Worm (Caenorhabditis elegans) whole organism, L2 larva: ENCODE data around the gene C25H3.10.

Experiments
- blmp-1 ChIP-seq: sonication (generic microtip); optimal IDR thresholded peaks from 2 replicates; lab custom pipeline; 2017; ENCODE audit warnings: missing genetic modification characterization, mild to moderate bottlenecking, missing compliant biosample characterization, antibody characterized with exemption, moderate library complexity; ENCODE audit not compliant: insufficient read depth
- fos-1 ChIP-seq: fragments of 150-350 bp; optimal IDR thresholded peaks from 2 replicates; lab custom pipeline; 2014; ENCODE audit warnings: missing biosample characterization, missing genetic modification characterization
- lin-13 ChIP-seq: fragments of 150-350 bp; optimal IDR thresholded peaks from 2 replicates; lab custom pipeline; 2014; ENCODE audit warnings: missing biosample characterization, missing genetic modification reagents, missing genetic modification characterization
- lsy-2 ChIP-seq, 2 experiments: fragments of 150-350 bp in 1 of 2; sonication (generic microtip) in 1 of 2; optimal IDR thresholded peaks; 2 replicates each; lab custom pipeline; 2014 to 2017; ENCODE audit warnings: missing biosample characterization in 2 of 2, missing genetic modification characterization in 2 of 2
- mdl-1 ChIP-seq, 2 experiments: fragments of 150-350 bp in 1 of 2; sonication (generic microtip) in 1 of 2; optimal IDR thresholded peaks; 2 replicates each; lab custom pipeline; 2017; ENCODE audit warnings: missing biosample characterization in 2 of 2, missing genetic modification characterization in 2 of 2
- nhr-25 ChIP-seq: fragments of 150-350 bp; sonication (generic microtip); optimal IDR thresholded peaks from 3 replicates; lab custom pipeline; 2014; ENCODE audit warnings: missing biosample characterization, missing genetic modification characterization
- nhr-77 ChIP-seq: fragments of 150-350 bp; optimal IDR thresholded peaks from 2 replicates; lab custom pipeline; 2014; ENCODE audit warnings: missing biosample characterization, missing genetic modification characterization
- snpc-4 ChIP-seq: fragments of 150-350 bp; optimal IDR thresholded peaks from 2 replicates; lab custom pipeline; 2014; ENCODE audit warnings: missing biosample characterization, missing genetic modification characterization
- unc-39 ChIP-seq: fragments of 150-350 bp; optimal IDR thresholded peaks from 2 replicates; lab custom pipeline; 2014; ENCODE audit warnings: missing biosample characterization, missing genetic modification characterization
- zag-1 ChIP-seq: fragments of 150-350 bp; optimal IDR thresholded peaks from 2 replicates; lab custom pipeline; 2014; ENCODE audit warnings: missing biosample characterization, missing genetic modification characterization
- ztf-4 ChIP-seq: fragments of 150-350 bp; optimal IDR thresholded peaks from 2 replicates; lab custom pipeline; 2014; ENCODE audit warnings: missing biosample characterization, missing genetic modification characterization

DNA sequence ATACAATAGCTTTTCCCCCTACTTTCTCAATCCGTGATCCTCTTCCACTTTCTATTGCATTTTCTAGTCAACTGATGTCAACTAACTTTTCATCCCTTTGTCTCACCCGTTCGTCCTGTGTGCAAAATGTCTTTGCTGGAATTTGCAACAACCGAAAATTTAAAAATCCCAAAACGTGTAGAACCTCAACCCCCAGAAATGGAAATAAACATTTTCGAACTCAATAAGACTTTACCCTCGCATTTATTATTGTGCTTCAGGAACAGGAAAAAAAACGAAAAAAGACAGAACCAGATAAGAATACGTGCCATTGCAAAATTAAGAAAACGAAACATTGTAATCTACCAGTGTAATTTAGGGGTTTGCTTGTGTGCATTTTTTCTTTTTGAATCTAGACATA, 13.4 kb upstream of the C25H3.10 start:
- TF ChIP-seq nhr-77 (tag; lab: Kevin White, UChicago) (no peak), snpc-4 (tag; lab: Kevin White, UChicago) (no peak), lsy-2 (tag; optimal IDR thresholded peaks at IDR 0.05; lab: Kevin White, UChicago) (no peak), fos-1 (tag; lab: Kevin White, UChicago) (no peak), nhr-25 (tag; lab: Kevin White, UChicago) (no peak), ztf-4 (no peak), unc-39 (tag; lab: Kevin White, UChicago) (no peak), zag-1 (tag; lab: Kevin White, UChicago) (no peak), mdl-1 (tag; optimal IDR thresholded peaks at IDR 0.05; lab: Kevin White, UChicago) (no peak), lin-13 (no peak), blmp-1 (tag; lab: Kevin White, UChicago) (no peak)
